Worm (Caenorhabditis elegans) whole organism, mixed stage, embryonic: ENCODE results near the gene F15H10.9.

Experiments used
- M03D4.4 ChIP-seq: sonication (generic microtip); optimal IDR thresholded peaks from 2 replicates; lab custom pipeline; 2017; ENCODE audit warnings: mild to moderate bottlenecking, missing genetic modification characterization, missing compliant biosample characterization
- bed-3 ChIP-seq: fragments of 200-800 bp; sonication (Bioruptor generic); optimal IDR thresholded peaks from 3 replicates; lab custom pipeline; 2018; ENCODE audit warnings: mild to moderate bottlenecking, missing genetic modification characterization, moderate library complexity, missing compliant biosample characterization
- blmp-1 ChIP-seq: fragments of 150-350 bp; optimal IDR thresholded peaks from 2 replicates; lab custom pipeline; 2014; ENCODE audit warnings: missing biosample characterization, missing genetic modification characterization
- ceh-39 ChIP-seq: fragments of 150-350 bp; optimal IDR thresholded peaks from 2 replicates; lab custom pipeline; 2014; ENCODE audit warnings: missing biosample characterization, missing genetic modification characterization
- ceh-43 ChIP-seq: fragments of 200-800 bp; sonication (Bioruptor generic); optimal IDR thresholded peaks from 2 replicates; lab custom pipeline; 2018; ENCODE audit warnings: mild to moderate bottlenecking, missing genetic modification characterization, moderate library complexity, missing compliant biosample characterization
- ceh-83 ChIP-seq: fragments of 200-800 bp; sonication (Bioruptor generic); optimal IDR thresholded peaks from 2 replicates; lab custom pipeline; 2018; ENCODE audit warnings: mild to moderate bottlenecking, missing genetic modification characterization, missing compliant biosample characterization
- cnd-1 ChIP-seq: fragments of 200-800 bp; sonication (Bioruptor generic); optimal IDR thresholded peaks from 2 replicates; lab custom pipeline; 2018; ENCODE audit warnings: mild to moderate bottlenecking, missing genetic modification characterization, missing compliant biosample characterization
- elt-1 ChIP-seq: sonication (generic microtip); optimal IDR thresholded peaks from 2 replicates; lab custom pipeline; 2017; ENCODE audit warnings: missing genetic modification characterization, mild to moderate bottlenecking, missing compliant biosample characterization, antibody characterized with exemption, moderate library complexity, borderline replicate concordance; ENCODE audit not compliant: insufficient read depth
- elt-3 ChIP-seq: fragments of 150-350 bp; optimal IDR thresholded peaks from 2 replicates; lab custom pipeline; 2014; ENCODE audit warnings: missing biosample characterization, missing genetic modification characterization
- flh-1 ChIP-seq: fragments of 200-800 bp; sonication (Bioruptor generic); optimal IDR thresholded peaks from 2 replicates; lab custom pipeline; 2018; ENCODE audit warnings: mild to moderate bottlenecking, missing genetic modification characterization, moderate library complexity, missing compliant biosample characterization
- ham-2 ChIP-seq: fragments of 200-800 bp; sonication (Bioruptor generic); optimal IDR thresholded peaks from 2 replicates; lab custom pipeline; 2018; ENCODE audit warnings: mild to moderate bottlenecking, missing genetic modification characterization, missing compliant biosample characterization
- hlh-1 ChIP-seq: fragments of 150-350 bp; optimal IDR thresholded peaks from 2 replicates; lab custom pipeline; 2014; ENCODE audit warnings: missing biosample characterization, missing genetic modification reagents, missing genetic modification characterization
- lin-32 ChIP-seq: fragments of 200-800 bp; sonication (Bioruptor generic); optimal IDR thresholded peaks from 2 replicates; lab custom pipeline; 2018; ENCODE audit warnings: mild to moderate bottlenecking, missing genetic modification characterization, missing compliant biosample characterization
- lsy-2 ChIP-seq: fragments of 150-350 bp; optimal IDR thresholded peaks from 2 replicates; lab custom pipeline; 2014; ENCODE audit warnings: missing biosample characterization, missing genetic modification characterization
- mep-1 ChIP-seq: fragments of 150-350 bp; optimal IDR thresholded peaks from 2 replicates; lab custom pipeline; 2017; ENCODE audit warnings: missing biosample characterization, missing genetic modification reagents, missing genetic modification characterization, inconsistent platforms
- mls-2 ChIP-seq: sonication (generic microtip); optimal IDR thresholded peaks from 2 replicates; lab custom pipeline; 2016; ENCODE audit warnings: mild to moderate bottlenecking, missing genetic modification characterization, moderate library complexity, missing compliant biosample characterization
- nhr-2 ChIP-seq: fragments of 150-350 bp; optimal IDR thresholded peaks from 2 replicates; lab custom pipeline; 2014; ENCODE audit warnings: missing biosample characterization, missing genetic modification characterization
- nhr-237 ChIP-seq: fragments of 150-350 bp; optimal IDR thresholded peaks from 2 replicates; lab custom pipeline; 2014; ENCODE audit warnings: missing biosample characterization, missing genetic modification characterization
- nhr-28 ChIP-seq: fragments of 150-350 bp; optimal IDR thresholded peaks from 2 replicates; lab custom pipeline; 2014; ENCODE audit warnings: missing biosample characterization, missing genetic modification characterization
- nhr-76 ChIP-seq: sonication (generic microtip); optimal IDR thresholded peaks from 2 replicates; lab custom pipeline; 2017; ENCODE audit warnings: missing biosample characterization, missing genetic modification characterization
- sem-2 ChIP-seq: fragments of 200-800 bp; sonication (Bioruptor generic); optimal IDR thresholded peaks from 2 replicates; lab custom pipeline; 2018; ENCODE audit warnings: mild to moderate bottlenecking, missing genetic modification characterization, missing compliant biosample characterization
- snpc-4 ChIP-seq: fragments of 150-350 bp; optimal IDR thresholded peaks from 2 replicates; lab custom pipeline; 2014; ENCODE audit warnings: missing biosample characterization, missing genetic modification characterization
- sptf-1 ChIP-seq: sonication (generic microtip); optimal IDR thresholded peaks from 2 replicates; lab custom pipeline; 2017; ENCODE audit warnings: mild to moderate bottlenecking, missing genetic modification characterization, moderate library complexity, missing compliant biosample characterization
- tbx-8 ChIP-seq: fragments of 200-800 bp; sonication (Bioruptor generic); optimal IDR thresholded peaks from 2 replicates; lab custom pipeline; 2018; ENCODE audit warnings: mild to moderate bottlenecking, missing genetic modification characterization, moderate library complexity, missing compliant biosample characterization
- unc-120 ChIP-seq: sonication (generic microtip); optimal IDR thresholded peaks from 2 replicates; lab custom pipeline; 2017; ENCODE audit warnings: missing genetic modification characterization, missing compliant biosample characterization; ENCODE audit not compliant: poor library complexity, severe bottlenecking
- unc-39 ChIP-seq: fragments of 150-350 bp; optimal IDR thresholded peaks from 2 replicates; lab custom pipeline; 2014; ENCODE audit warnings: missing biosample characterization, missing genetic modification characterization
- unc-62 ChIP-seq: fragments of 150-350 bp; optimal IDR thresholded peaks from 2 replicates; lab custom pipeline; 2014; ENCODE audit warnings: missing biosample characterization, missing genetic modification reagents, missing genetic modification characterization
- zip-8 ChIP-seq: fragments of 150-350 bp; optimal IDR thresholded peaks from 2 replicates; lab custom pipeline; 2014; ENCODE audit warnings: missing biosample characterization, missing genetic modification characterization
- ztf-11 ChIP-seq: fragments of 150-350 bp; optimal IDR thresholded peaks from 2 replicates; lab custom pipeline; 2014; ENCODE audit warnings: missing biosample characterization, missing genetic modification characterization

F15H10.9 gene

DNA sequence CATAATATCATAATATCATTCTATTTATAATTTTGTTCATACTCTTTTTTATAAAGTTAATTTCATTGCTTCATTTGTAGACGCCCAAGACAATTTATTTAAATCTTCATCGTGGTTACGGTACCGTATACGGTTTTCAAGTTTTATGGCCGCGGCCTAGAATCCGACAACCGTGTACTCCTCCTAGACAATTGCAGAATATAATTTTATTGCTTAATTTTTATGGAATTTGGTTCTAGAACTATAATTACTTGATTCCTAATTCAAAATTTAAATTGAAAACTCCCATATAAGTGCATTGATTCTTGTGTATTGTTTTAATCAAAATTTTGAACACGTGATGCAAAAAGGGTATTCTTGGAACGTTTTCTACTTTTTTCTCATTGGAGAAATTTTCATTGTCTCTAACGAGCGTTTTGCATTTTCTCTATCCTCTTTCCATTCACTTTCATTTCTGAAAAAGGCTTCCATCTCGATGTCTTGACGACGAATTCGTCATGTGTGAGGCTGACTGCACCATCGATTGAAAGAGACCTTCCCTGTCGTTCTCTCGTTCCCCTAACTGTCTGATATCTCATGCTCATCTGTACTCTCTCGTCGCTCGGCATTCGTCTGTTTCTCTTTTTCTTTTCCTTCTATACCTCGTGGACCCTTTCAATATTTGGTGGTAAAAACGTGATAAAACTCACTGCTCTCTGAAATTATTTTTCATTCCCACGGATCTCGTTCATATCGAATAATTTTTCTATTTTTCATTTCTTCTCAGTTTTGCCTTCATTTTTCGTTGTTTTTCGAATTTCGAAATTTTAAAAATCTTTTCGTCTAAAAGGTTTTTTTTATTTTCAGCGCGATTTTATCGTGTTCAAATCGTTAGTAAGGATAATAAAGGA lies 26.9 kb upstream of the F15H10.9 start, which contains the start of gene pap-1:
Gene pap-1 (plus strand): TSS at position 840 of the 890 bp plus-strand sequence.
- TF ChIP-seq tbx-8 (GFP tag; lab: Kevin White, UChicago) (no peak), lsy-2 (tag; lab: Kevin White, UChicago) (peak; percentile 61), ham-2 (no peak), unc-120 (peak; percentile 8), blmp-1 (tag; lab: Kevin White, UChicago) (no peak), M03D4.4 (no peak)
- TF ChIP-seq, all 35 proteins: peak for 2

DNA sequence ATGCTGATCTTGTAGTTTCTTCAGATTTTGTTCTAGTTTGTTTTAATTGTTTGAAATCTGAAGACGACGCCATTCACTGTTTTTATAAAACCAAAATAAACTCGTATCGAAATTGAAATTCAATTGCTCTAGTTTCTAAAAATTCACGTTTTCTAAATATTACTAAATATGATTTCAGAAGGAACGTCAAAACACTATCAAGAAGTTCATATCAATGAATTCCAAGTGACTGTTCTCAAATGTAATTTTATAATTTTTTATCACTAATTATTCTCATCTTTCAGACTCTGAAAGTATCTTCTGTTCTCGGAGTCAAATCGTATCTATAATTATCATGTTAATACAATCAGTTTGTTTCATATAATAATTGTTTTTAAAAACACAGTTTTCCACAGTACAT lies 26.2 kb upstream of the F15H10.9 start, which contains the start of gene snf-10:
Gene snf-10 (minus strand): TSS at position 101 of the 400 bp plus-strand sequence.
- TF ChIP-seq unc-120 (no peak), blmp-1 (tag; lab: Kevin White, UChicago) (no peak)

DNA sequence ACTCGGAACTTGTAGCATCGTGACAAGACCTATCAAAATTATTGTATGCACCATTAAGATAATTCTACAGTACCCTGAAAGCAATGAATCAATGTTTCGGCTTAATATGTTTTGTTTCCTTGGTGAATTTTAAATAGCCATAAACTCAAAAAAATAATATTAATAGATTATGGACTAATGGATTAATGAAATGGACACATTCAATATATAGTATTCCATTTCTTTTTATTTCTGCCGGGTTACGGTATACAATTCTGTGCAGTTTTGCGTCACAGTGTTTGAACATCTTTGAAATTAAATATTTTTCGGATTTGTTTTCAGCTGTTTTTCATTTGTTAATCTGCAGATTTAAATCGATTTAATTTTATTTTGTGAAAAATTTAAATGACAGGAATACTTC lies 22.1 kb upstream of the F15H10.9 start, which contains the start of gene set-22:
Gene set-22 (plus strand): TSS at position 301 of the 400 bp plus-strand sequence.
- TF ChIP-seq sem-2 (GFP tag; lab: Kevin White, UChicago) (no peak), nhr-28 (tag; lab: Kevin White, UChicago) (no peak), ham-2 (no peak), ztf-11 (tag; lab: Kevin White, UChicago) (no peak), hlh-1 (tag; lab: Kevin White, UChicago) (no peak), elt-3 (tag; lab: Kevin White, UChicago) (no peak), blmp-1 (tag; lab: Kevin White, UChicago) (no peak), bed-3 (no peak), cnd-1 (tag; lab: Kevin White, UChicago) (no peak), mls-2 (tag; lab: Kevin White, UChicago) (no peak), lin-32 (no peak), nhr-237 (tag; lab: Kevin White, UChicago) (no peak), zip-8 (tag; lab: Kevin White, UChicago) (no peak), snpc-4 (tag; lab: Kevin White, UChicago) (no peak), lsy-2 (tag; lab: Kevin White, UChicago) (no peak), flh-1 (GFP tag; lab: Kevin White, UChicago) (no peak), ceh-83 (GFP tag; lab: Kevin White, UChicago) (no peak)

DNA sequence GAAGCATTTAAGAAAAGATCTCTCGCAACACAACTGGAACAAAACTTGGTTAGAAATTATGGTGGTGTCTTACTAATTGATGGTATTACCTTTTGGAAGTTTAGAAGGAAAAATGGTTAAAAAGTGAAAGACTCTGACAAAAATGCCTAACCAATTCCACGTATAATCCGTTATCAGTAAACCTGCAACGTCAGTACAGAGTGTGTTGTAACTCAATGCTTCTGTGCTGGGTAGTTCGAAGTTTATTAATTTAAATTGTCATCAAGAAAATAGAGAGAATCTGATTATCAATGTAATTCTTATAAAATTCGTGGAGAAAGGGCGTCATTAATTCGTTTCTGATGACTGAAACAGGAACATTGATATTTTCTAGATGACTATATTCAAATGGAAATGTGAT lies 20.7 kb upstream of the F15H10.9 start:
- TF ChIP-seq unc-39 (tag; lab: Kevin White, UChicago) (no peak), ceh-39 (tag; lab: Kevin White, UChicago) (no peak), elt-3 (tag; lab: Kevin White, UChicago) (no peak), elt-1 (tag; lab: Kevin White, UChicago) (no peak), sptf-1 (tag; lab: Kevin White, UChicago) (no peak), tbx-8 (GFP tag; lab: Kevin White, UChicago) (no peak), flh-1 (GFP tag; lab: Kevin White, UChicago) (no peak), nhr-76 (tag; lab: Kevin White, UChicago) (no peak), nhr-28 (tag; lab: Kevin White, UChicago) (no peak), lsy-2 (tag; lab: Kevin White, UChicago) (no peak), mep-1 (tag; lab: Kevin White, UChicago) (no peak)
- TF ChIP-seq, all 35 proteins: peak for 0

DNA sequence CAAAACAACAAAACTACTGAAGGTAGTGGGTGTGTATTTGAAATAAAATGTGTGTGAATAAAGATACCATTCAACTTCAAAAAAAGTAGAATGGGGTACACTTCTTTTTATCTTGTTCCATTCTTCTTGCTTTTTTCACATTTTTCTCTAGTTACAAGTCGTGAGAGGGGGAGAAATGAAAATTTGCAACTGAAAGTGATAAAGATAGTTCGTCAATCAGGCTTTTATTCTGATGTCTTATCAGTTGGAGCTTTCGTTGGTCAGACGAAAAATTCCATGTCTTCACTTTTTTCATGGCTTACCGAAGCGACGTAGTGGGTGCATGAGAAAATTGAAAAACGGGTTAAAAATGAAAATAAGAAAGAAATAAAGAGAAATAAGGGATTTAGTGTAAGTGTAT lies 19.2 kb upstream of the F15H10.9 start, which contains the start of gene Y32F6A.4:
Gene Y32F6A.4 (minus strand): TSS at position 347 of the 400 bp plus-strand sequence.
- TF ChIP-seq elt-1 (tag; lab: Kevin White, UChicago) (no peak), lin-32 (no peak), zip-8 (tag; lab: Kevin White, UChicago) (no peak), nhr-237 (tag; lab: Kevin White, UChicago) (no peak), hlh-1 (tag; lab: Kevin White, UChicago) (no peak), tbx-8 (GFP tag; lab: Kevin White, UChicago) (no peak), snpc-4 (tag; lab: Kevin White, UChicago) (no peak), unc-39 (tag; lab: Kevin White, UChicago) (no peak), unc-62 (GFP tag; lab: Kevin White, UChicago) (no peak), ceh-43 (GFP tag; lab: Kevin White, UChicago) (no peak), mep-1 (tag; lab: Kevin White, UChicago) (no peak), sptf-1 (tag; lab: Kevin White, UChicago) (no peak), flh-1 (GFP tag; lab: Kevin White, UChicago) (no peak), nhr-2 (tag; lab: Kevin White, UChicago) (no peak), bed-3 (no peak), ztf-11 (tag; lab: Kevin White, UChicago) (no peak), lsy-2 (tag; lab: Kevin White, UChicago) (no peak)
